Worm (Caenorhabditis elegans) whole organism, mixed stage, embryonic: ENCODE results near the gene pgl-2.

Experiments used
- elt-3 ChIP-seq: fragments of 150-350 bp; optimal IDR thresholded peaks from 2 replicates; lab custom pipeline; 2014; ENCODE audit warnings: missing biosample characterization, missing genetic modification characterization
- ham-2 ChIP-seq: fragments of 200-800 bp; sonication (Bioruptor generic); optimal IDR thresholded peaks from 2 replicates; lab custom pipeline; 2018; ENCODE audit warnings: mild to moderate bottlenecking, missing genetic modification characterization, missing compliant biosample characterization
- mep-1 ChIP-seq: fragments of 150-350 bp; optimal IDR thresholded peaks from 2 replicates; lab custom pipeline; 2017; ENCODE audit warnings: missing biosample characterization, missing genetic modification reagents, missing genetic modification characterization, inconsistent platforms
- mls-2 ChIP-seq: sonication (generic microtip); optimal IDR thresholded peaks from 2 replicates; lab custom pipeline; 2016; ENCODE audit warnings: mild to moderate bottlenecking, missing genetic modification characterization, moderate library complexity, missing compliant biosample characterization
- nhr-12 ChIP-seq: fragments of 150-350 bp; optimal IDR thresholded peaks from 2 replicates; lab custom pipeline; 2014; ENCODE audit warnings: missing biosample characterization, missing genetic modification characterization
- nhr-28 ChIP-seq: fragments of 150-350 bp; optimal IDR thresholded peaks from 2 replicates; lab custom pipeline; 2014; ENCODE audit warnings: missing biosample characterization, missing genetic modification characterization
- unc-39 ChIP-seq: fragments of 150-350 bp; optimal IDR thresholded peaks from 2 replicates; lab custom pipeline; 2014; ENCODE audit warnings: missing biosample characterization, missing genetic modification characterization
- zip-8 ChIP-seq: fragments of 150-350 bp; optimal IDR thresholded peaks from 2 replicates; lab custom pipeline; 2014; ENCODE audit warnings: missing biosample characterization, missing genetic modification characterization

- TF ChIP-seq unc-39 (no peak), ham-2 (GFP tag; lab: Kevin White, UChicago) (no peak), nhr-12 (tag; lab: Kevin White, UChicago) (no peak), mls-2 (tag; lab: Kevin White, UChicago) (no peak), mep-1 (tag; lab: Kevin White, UChicago) (no peak), elt-3 (no peak), nhr-28 (tag; lab: Kevin White, UChicago) (no peak), zip-8 (tag; lab: Kevin White, UChicago) (no peak)
Measured at ce11 chrIII:8621002-8621401, 54.2 kb downstream of the pgl-2 start.
